5 fruit fly cellular contexts compared by ENCODE assay signal in genomic region chr3L:6192822-6193555, dm6.
TF ChIP-seq lines count a peak whose summit lies in the region.

Gene Sf3b6 (minus strand): TSS chr3L:6193179.
Gene Tnpo (plus strand): TSS chr3L:6193480.

- no peak for TF ChIP-seq CTCF in whole organism, embryonic (GFP tag; optimal IDR thresholded peaks at IDR 0.05; lab: Kevin White, UChicago)

TF ChIP-seq in whole organism, adult, 20 proteins besides CTCF, POLR2A, EP300 and RAD21 (continues in another document):
- TF ChIP-seq bab1 (GFP tag; optimal IDR thresholded peaks at IDR 0.05; lab: Kevin White, UChicago) (peak; percentile 70), pad (GFP tag; optimal IDR thresholded peaks at IDR 0.05; lab: Kevin White, UChicago) (peak; percentile 66), CG14711 (tag; optimal IDR thresholded peaks at IDR 0.05; lab: Kevin White, UChicago) (peak; percentile 72), CG7045 (GFP tag; optimal IDR thresholded peaks at IDR 0.05; lab: Kevin White, UChicago) (peak; percentile 77), cnc (optimal IDR thresholded peaks at IDR 0.05; lab: Kevin White, UChicago) (no peak), tj (GFP tag; optimal IDR thresholded peaks at IDR 0.05; lab: Kevin White, UChicago) (peak; percentile 67), toe (GFP tag; optimal IDR thresholded peaks at IDR 0.05; lab: Kevin White, UChicago) (peak; percentile 90), CG33017 (tag; optimal IDR thresholded peaks at IDR 0.05; lab: Kevin White, UChicago) (peak; percentile 75), kay (GFP tag; lab: Kevin White, UChicago; ENCODE audit: borderline replicate concordance) (no peak), Mnt (GFP tag; optimal IDR thresholded peaks at IDR 0.05; lab: Kevin White, UChicago) (peak; percentile 52), CG12768 (GFP tag; optimal IDR thresholded peaks at IDR 0.05; lab: Kevin White, UChicago) (peak; percentile 84), ovo (GFP tag; optimal IDR thresholded peaks at IDR 0.05; lab: Kevin White, UChicago) (peak; percentile 73), CG7101 (tag; optimal IDR thresholded peaks at IDR 0.05; lab: Kevin White, UChicago) (peak; percentile 86), cic (GFP tag; optimal IDR thresholded peaks at IDR 0.05; lab: Kevin White, UChicago) (no peak), CG5204 (GFP tag; optimal IDR thresholded peaks at IDR 0.05; lab: Kevin White, UChicago) (peak; percentile 78), Clk (GFP tag; optimal IDR thresholded peaks at IDR 0.05; lab: Kevin White, UChicago) (peak; percentile 79), CG11617 (GFP tag; optimal IDR thresholded peaks at IDR 0.05; lab: Kevin White, UChicago) (peak; percentile 85), CG1620 (GFP tag; optimal IDR thresholded peaks at IDR 0.05; lab: Kevin White, UChicago) (peak; percentile 84)

TF ChIP-seq in whole organism, embryonic, 481 proteins besides CTCF, POLR2A, EP300 and RAD21 (continues in another document):
- TF ChIP-seq z (GFP tag; IDR thresholded peaks at IDR 0.05; lab: Robert Waterston, UW) (no peak), Sox100B (GFP tag; optimal IDR thresholded peaks at IDR 0.05; lab: Kevin White, UChicago) (no peak), CG5953 (GFP tag; IDR thresholded peaks at IDR 0.05; lab: Robert Waterston, UW) (peak; percentile 28; the same call in 1 of the 2 replicates), esg (GFP tag; conservative IDR thresholded peaks at IDR 0.05; lab: Robert Waterston, UW) (peak; percentile 86), hbn (GFP tag; IDR thresholded peaks at IDR 0.05; lab: Robert Waterston, UW; ENCODE audit: partially characterized antibody) (peak; percentile 67), CG11398 (GFP tag; optimal IDR thresholded peaks at IDR 0.05; lab: Kevin White, UChicago) (no peak), dan (GFP tag; IDR thresholded peaks at IDR 0.05; lab: Robert Waterston, UW) (peak; percentile 49; the same call in 1 of the 2 replicates), CG4328 (GFP tag; optimal IDR thresholded peaks at IDR 0.05; lab: Kevin White, UChicago) (peak; percentile 82), tin (GFP tag; optimal IDR thresholded peaks at IDR 0.05; lab: Kevin White, UChicago) (peak; percentile 80), CG14965 (GFP tag; optimal IDR thresholded peaks at IDR 0.05; lab: Kevin White, UChicago; ENCODE audit: borderline replicate concordance) (no peak), tna (GFP tag; IDR thresholded peaks at IDR 0.05; lab: Robert Waterston, UW; ENCODE audit: partially characterized antibody) (no peak), pnt (GFP tag; optimal IDR thresholded peaks at IDR 0.05; lab: Kevin White, UChicago) (peak; percentile 78), CG17186 (GFP tag; optimal IDR thresholded peaks at IDR 0.05; lab: Kevin White, UChicago) (peak; percentile 62), Sin3A (optimal IDR thresholded peaks at IDR 0.05; lab: Kevin White, UChicago) (peak; percentile 81), CG7839 (tag; optimal IDR thresholded peaks at IDR 0.05; lab: Kevin White, UChicago) (no peak), unc-4 (GFP tag; IDR thresholded peaks at IDR 0.05; lab: Robert Waterston, UW; ENCODE audit: partially characterized antibody) (peak; percentile 65), Eip74EF (GFP tag; optimal IDR thresholded peaks at IDR 0.05; lab: Kevin White, UChicago) (no peak)

TF ChIP-seq in whole organism, prepupa, 60 proteins besides CTCF, POLR2A, EP300 and RAD21 (continues in another document):
- TF ChIP-seq fkh (GFP tag; optimal IDR thresholded peaks at IDR 0.05; lab: Kevin White, UChicago) (no peak), Sox102F (GFP tag; optimal IDR thresholded peaks at IDR 0.05; lab: Kevin White, UChicago) (no peak), Sox14 (GFP tag; optimal IDR thresholded peaks at IDR 0.05; lab: Kevin White, UChicago) (peak; percentile 79), net (GFP tag; optimal IDR thresholded peaks at IDR 0.05; lab: Kevin White, UChicago) (no peak), CG11294 (GFP tag; IDR thresholded peaks at IDR 0.05; lab: Robert Waterston, UW) (peak; percentile 71; the same call in 1 of the 2 replicates), CG9139 (GFP tag; optimal IDR thresholded peaks at IDR 0.05; lab: Kevin White, UChicago) (no peak), Hr39 (GFP tag; optimal IDR thresholded peaks at IDR 0.05; lab: Kevin White, UChicago) (peak; percentile 86), CG4318 (GFP tag; optimal IDR thresholded peaks at IDR 0.05; lab: Kevin White, UChicago) (no peak), fd85E (GFP tag; optimal IDR thresholded peaks at IDR 0.05; lab: Kevin White, UChicago) (peak; percentile 25), Ets96B (tag; optimal IDR thresholded peaks at IDR 0.05; lab: Kevin White, UChicago) (peak; percentile 73), pdm3 (GFP tag; optimal IDR thresholded peaks at IDR 0.05; lab: Kevin White, UChicago) (no peak), CG31627 (GFP tag; optimal IDR thresholded peaks at IDR 0.05; lab: Kevin White, UChicago) (peak; percentile 90), CG32006 (GFP tag; optimal IDR thresholded peaks at IDR 0.05; lab: Kevin White, UChicago) (no peak), ss (GFP tag; optimal IDR thresholded peaks at IDR 0.05; lab: Kevin White, UChicago) (no peak), dac (GFP tag; optimal IDR thresholded peaks at IDR 0.05; lab: Kevin White, UChicago) (peak; percentile 35), vri (GFP tag; optimal IDR thresholded peaks at IDR 0.05; lab: Kevin White, UChicago) (no peak), CG7368 (GFP tag; optimal IDR thresholded peaks at IDR 0.05; lab: Kevin White, UChicago) (peak; percentile 47), CG6854 (GFP tag; optimal IDR thresholded peaks at IDR 0.05; lab: Kevin White, UChicago) (no peak), cyc (GFP tag; optimal IDR thresholded peaks at IDR 0.05; lab: Kevin White, UChicago) (peak; percentile 79), CG8119 (GFP tag; IDR thresholded peaks at IDR 0.05; lab: Robert Waterston, UW) (no peak; the same call in 1 of the 3 replicates)

TF ChIP-seq in whole organism, pupa, 21 proteins besides CTCF, POLR2A, EP300 and RAD21 (continues in another document):
- TF ChIP-seq CG14655 (GFP tag; optimal IDR thresholded peaks at IDR 0.05; lab: Kevin White, UChicago), result no peak
- no peak for TF ChIP-seq CG8301 (tag; optimal IDR thresholded peaks at IDR 0.05; lab: Kevin White, UChicago)
- TF ChIP-seq rn (GFP tag; IDR thresholded peaks at IDR 0.05; lab: Robert Waterston, UW), result peak; percentile 64
- no peak for TF ChIP-seq CG12605 (GFP tag; IDR thresholded peaks at IDR 0.05; lab: Robert Waterston, UW)
- peak; percentile 81 for TF ChIP-seq EcR (GFP tag; optimal IDR thresholded peaks at IDR 0.05; lab: Kevin White, UChicago)
- peak; percentile 52 for TF ChIP-seq CG17806 (tag; optimal IDR thresholded peaks at IDR 0.05; lab: Kevin White, UChicago)
- TF ChIP-seq gl (tag; optimal IDR thresholded peaks at IDR 0.05; lab: Kevin White, UChicago), result no peak
- peak; percentile 60; the same call in 2 of the 3 replicates for TF ChIP-seq CG4496 (GFP tag; IDR thresholded peaks at IDR 0.05; lab: Robert Waterston, UW)
- no peak for TF ChIP-seq Pif1B (GFP tag; optimal IDR thresholded peaks at IDR 0.05; lab: Kevin White, UChicago)
- TF ChIP-seq Ets98B (GFP tag; IDR thresholded peaks at IDR 0.05; lab: Robert Waterston, UW), result no peak; the same call in none of the 2 replicates
- peak; percentile 57 for TF ChIP-seq CG34367 (tag; optimal IDR thresholded peaks at IDR 0.05; lab: Kevin White, UChicago)
- peak; percentile 54; the same call in 2 of the 3 replicates for TF ChIP-seq fd96Ca (GFP tag; IDR thresholded peaks at IDR 0.05; lab: Robert Waterston, UW)
- no peak for TF ChIP-seq CG13204 (GFP tag; optimal IDR thresholded peaks at IDR 0.05; lab: Kevin White, UChicago)
- TF ChIP-seq Pif1A (GFP tag; optimal IDR thresholded peaks at IDR 0.05; lab: Kevin White, UChicago), result no peak
- peak; percentile 73 for TF ChIP-seq CG9948 (tag; optimal IDR thresholded peaks at IDR 0.05; lab: Kevin White, UChicago)
- TF ChIP-seq D1 (tag; optimal IDR thresholded peaks at IDR 0.05; lab: Kevin White, UChicago), result no peak
- TF ChIP-seq CG8159 (tag; optimal IDR thresholded peaks at IDR 0.05; lab: Kevin White, UChicago), result no peak
- peak; percentile 83 for TF ChIP-seq CG15710 (tag; optimal IDR thresholded peaks at IDR 0.05; lab: Kevin White, UChicago)
- peak; percentile 58; the same call in 1 of the 2 replicates for TF ChIP-seq CG32121 (GFP tag; IDR thresholded peaks at IDR 0.05; lab: Robert Waterston, UW)
- TF ChIP-seq Snoo (tag; optimal IDR thresholded peaks at IDR 0.05; lab: Kevin White, UChicago), result peak; percentile 76

TF ChIP-seq in whole organism, wandering third instar larva, 38 proteins besides CTCF, POLR2A, EP300 and RAD21 (continues in another document):
- TF ChIP-seq N (GFP tag; optimal IDR thresholded peaks at IDR 0.05; lab: Kevin White, UChicago), result no peak
- peak; percentile 91 for TF ChIP-seq HLH106 (tag; optimal IDR thresholded peaks at IDR 0.05; lab: Kevin White, UChicago)
- TF ChIP-seq OdsH (GFP tag; optimal IDR thresholded peaks at IDR 0.05; lab: Kevin White, UChicago), result peak; percentile 80
- TF ChIP-seq sv (GFP tag; optimal IDR thresholded peaks at IDR 0.05; lab: Kevin White, UChicago), result peak; percentile 78
- TF ChIP-seq brk (GFP tag; optimal IDR thresholded peaks at IDR 0.05; lab: Kevin White, UChicago), result no peak
- no peak for TF ChIP-seq Dif (GFP tag; optimal IDR thresholded peaks at IDR 0.05; lab: Kevin White, UChicago; ENCODE audit: partially characterized antibody)
- TF ChIP-seq ey (GFP tag; optimal IDR thresholded peaks at IDR 0.05; lab: Kevin White, UChicago), result peak; percentile 80
- TF ChIP-seq psq (GFP tag; optimal IDR thresholded peaks at IDR 0.05; lab: Kevin White, UChicago), result peak; percentile 83
- peak in 1 of 2 experiments; percentile 88 for TF ChIP-seq foxo (GFP tag; optimal IDR thresholded peaks at IDR 0.05; lab: Kevin White, UChicago)
- TF ChIP-seq usp (GFP tag; optimal IDR thresholded peaks at IDR 0.05; lab: Kevin White, UChicago), result no peak
- peak; percentile 73 for TF ChIP-seq Hnf4 (GFP tag; optimal IDR thresholded peaks at IDR 0.05; lab: Kevin White, UChicago)
- TF ChIP-seq tai (GFP tag; optimal IDR thresholded peaks at IDR 0.05; lab: Kevin White, UChicago), result no peak
- TF ChIP-seq Sp1 (GFP tag; optimal IDR thresholded peaks at IDR 0.05; lab: Kevin White, UChicago), result peak; percentile 83
- TF ChIP-seq h (GFP tag; optimal IDR thresholded peaks at IDR 0.05; lab: Kevin White, UChicago), result peak; percentile 87
- TF ChIP-seq woc (GFP tag; optimal IDR thresholded peaks at IDR 0.05; lab: Kevin White, UChicago), result peak; percentile 88
- peak; percentile 86 for TF ChIP-seq rgr (GFP tag; optimal IDR thresholded peaks at IDR 0.05; lab: Kevin White, UChicago)
- no peak for TF ChIP-seq br (GFP tag; optimal IDR thresholded peaks at IDR 0.05; lab: Kevin White, UChicago)
- peak; percentile 55 for TF ChIP-seq dsf (GFP tag; optimal IDR thresholded peaks at IDR 0.05; lab: Kevin White, UChicago; ENCODE audit: borderline replicate concordance)
- no peak for TF ChIP-seq Abd-B (GFP tag; optimal IDR thresholded peaks at IDR 0.05; lab: Kevin White, UChicago)
- peak; percentile 34 for TF ChIP-seq Hr83 (GFP tag; optimal IDR thresholded peaks at IDR 0.05; lab: Kevin White, UChicago; ENCODE audit: poor library complexity, severe bottlenecking)
- no peak for TF ChIP-seq Vsx2 (GFP tag; optimal IDR thresholded peaks at IDR 0.05; lab: Kevin White, UChicago; ENCODE audit: partially characterized antibody)
- TF ChIP-seq dmrt93B (GFP tag; optimal IDR thresholded peaks at IDR 0.05; lab: Kevin White, UChicago), result peak; percentile 84
- peak; percentile 12 for TF ChIP-seq Myc (optimal IDR thresholded peaks at IDR 0.05; lab: Kevin White, UChicago)
